2 fruit fly cellular contexts compared by ENCODE assay signal in genomic region chr3R:24252494-24252893, dm6.
TF ChIP-seq lines count a peak whose summit lies in the region.

Gene beta-PheRS (minus strand): TSS chr3R:24252679.

TF ChIP-seq in whole organism, adult, 20 proteins besides CTCF, POLR2A, EP300 and RAD21 (continued from another document):
- TF ChIP-seq CG11617 (GFP tag; optimal IDR thresholded peaks at IDR 0.05; lab: Kevin White, UChicago) (peak; percentile 40), CG7101 (tag; optimal IDR thresholded peaks at IDR 0.05; lab: Kevin White, UChicago) (peak; percentile 61)

TF ChIP-seq in whole organism, embryonic, 481 proteins besides CTCF, POLR2A, EP300 and RAD21 (continued from another document and continues in another):
- TF ChIP-seq cg (GFP tag; optimal IDR thresholded peaks at IDR 0.05; lab: Kevin White, UChicago) (no peak), CG9876 (GFP tag; optimal IDR thresholded peaks at IDR 0.05; lab: Kevin White, UChicago) (peak; percentile 67), Dip3 (GFP tag; optimal IDR thresholded peaks at IDR 0.05; lab: Kevin White, UChicago) (peak; percentile 28), CG7372 (GFP tag; IDR thresholded peaks at IDR 0.05; lab: Robert Waterston, UW) (no peak; the same call in 1 of the 2 replicates), Xbp1 (GFP tag; optimal IDR thresholded peaks at IDR 0.05; lab: Kevin White, UChicago) (peak; percentile 72), Trl (optimal IDR thresholded peaks at IDR 0.05; lab: Kevin White, UChicago) (no peak), Trl (GFP tag; optimal IDR thresholded peaks at IDR 0.05; lab: Kevin White, UChicago) (peak; percentile 60), p53 (GFP tag; optimal IDR thresholded peaks at IDR 0.05; lab: Kevin White, UChicago) (peak; percentile 43), CG11560 (tag; IDR thresholded peaks at IDR 0.05; lab: Robert Waterston, UW) (no peak), mirr (GFP tag; optimal IDR thresholded peaks at IDR 0.05; lab: Kevin White, UChicago) (no peak), hbn (GFP tag; IDR thresholded peaks at IDR 0.05; lab: Robert Waterston, UW; ENCODE audit: partially characterized antibody) (peak; percentile 87), sna (GFP tag; IDR thresholded peaks at IDR 0.05; lab: Robert Waterston, UW; ENCODE audit: partially characterized antibody) (peak; percentile 90), Myb (GFP tag; optimal IDR thresholded peaks at IDR 0.05; lab: Kevin White, UChicago) (peak; percentile 63), jing (GFP tag; optimal IDR thresholded peaks at IDR 0.05; lab: Kevin White, UChicago) (no peak), MTF-1 (GFP tag; optimal IDR thresholded peaks at IDR 0.05; lab: Kevin White, UChicago; ENCODE audit: borderline replicate concordance) (no peak), CG13624 (GFP tag; optimal IDR thresholded peaks at IDR 0.05; lab: Kevin White, UChicago) (peak; percentile 64), CG17802 (tag; optimal IDR thresholded peaks at IDR 0.05; lab: Kevin White, UChicago) (peak; percentile 95), CHES-1-like (GFP tag; optimal IDR thresholded peaks at IDR 0.05; lab: Kevin White, UChicago) (peak; percentile 69), PHDP (tag; optimal IDR thresholded peaks at IDR 0.05; lab: Kevin White, UChicago) (no peak), CG6689 (GFP tag; IDR thresholded peaks at IDR 0.05; lab: Robert Waterston, UW) (peak; percentile 36; the same call in 1 of the 2 replicates), Mad (GFP tag; optimal IDR thresholded peaks at IDR 0.05; lab: Kevin White, UChicago) (peak; percentile 68), CG2199 (GFP tag; IDR thresholded peaks at IDR 0.05; lab: Robert Waterston, UW) (peak; percentile 71; the same call in 1 of the 3 replicates), CG8281 (tag; optimal IDR thresholded peaks at IDR 0.05; lab: Kevin White, UChicago) (no peak), NFAT (GFP tag; IDR thresholded peaks at IDR 0.05; lab: Robert Waterston, UW) (peak; percentile 77), Ada2b (GFP tag; IDR thresholded peaks at IDR 0.05; lab: Robert Waterston, UW) (peak; percentile 52), Hand (GFP tag; optimal IDR thresholded peaks at IDR 0.05; lab: Kevin White, UChicago) (no peak), Doc2 (GFP tag; IDR thresholded peaks at IDR 0.05; lab: Robert Waterston, UW) (no peak), pita (GFP tag; optimal IDR thresholded peaks at IDR 0.05; lab: Kevin White, UChicago) (no peak), CG17912 (GFP tag; optimal IDR thresholded peaks at IDR 0.05; lab: Kevin White, UChicago) (peak; percentile 59), CG11723 (GFP tag; optimal IDR thresholded peaks at IDR 0.05; lab: Kevin White, UChicago) (no peak), H2.0 (GFP tag; IDR thresholded peaks at IDR 0.05; lab: Robert Waterston, UW) (peak; percentile 55), CG6175 (GFP tag; IDR thresholded peaks at IDR 0.05; lab: Robert Waterston, UW) (0 out of 3 replicates have a peak, but pooled peaks have one; percentile 14), chif (GFP tag; optimal IDR thresholded peaks at IDR 0.05; lab: Kevin White, UChicago) (peak; percentile 27 to 41), CG17612 (GFP tag; IDR thresholded peaks at IDR 0.05; lab: Robert Waterston, UW) (no peak), cas (GFP tag; IDR thresholded peaks at IDR 0.05; lab: Robert Waterston, UW) (no peak), seq (GFP tag; IDR thresholded peaks at IDR 0.05; lab: Robert Waterston, UW) (no peak), Hmx (GFP tag; optimal IDR thresholded peaks at IDR 0.05; lab: Kevin White, UChicago) (no peak), chm (GFP tag; IDR thresholded peaks at IDR 0.05; lab: Robert Waterston, UW) (no peak; the same call in 1 of the 2 replicates), Mes4 (GFP tag; optimal IDR thresholded peaks at IDR 0.05; lab: Kevin White, UChicago) (peak; percentile 30), knrl (GFP tag; IDR thresholded peaks at IDR 0.05; lab: Robert Waterston, UW; ENCODE audit: partially characterized antibody) (peak; percentile 92), Gug (GFP tag; IDR thresholded peaks at IDR 0.05; lab: Robert Waterston, UW) (peak; percentile 53; the same call in 1 of the 4 replicates), cato (GFP tag; optimal IDR thresholded peaks at IDR 0.05; lab: Kevin White, UChicago; ENCODE audit: borderline replicate concordance) (peak; percentile 11), CG10431 (GFP tag; optimal IDR thresholded peaks at IDR 0.05; lab: Kevin White, UChicago) (no peak), H15 (GFP tag; IDR thresholded peaks at IDR 0.05; lab: Robert Waterston, UW) (no peak; the same call in 2 of the 3 replicates), CG1603 (tag; optimal IDR thresholded peaks at IDR 0.05; lab: Kevin White, UChicago) (no peak), sim (GFP tag; IDR thresholded peaks at IDR 0.05; lab: Robert Waterston, UW) (no peak), Atf-2 (GFP tag; optimal IDR thresholded peaks at IDR 0.05; lab: Kevin White, UChicago) (no peak), CG4282 (GFP tag; optimal IDR thresholded peaks at IDR 0.05; lab: Kevin White, UChicago) (no peak), CG17186 (GFP tag; optimal IDR thresholded peaks at IDR 0.05; lab: Kevin White, UChicago) (peak; percentile 53), Sox100B (GFP tag; optimal IDR thresholded peaks at IDR 0.05; lab: Kevin White, UChicago) (no peak), sc (optimal IDR thresholded peaks at IDR 0.05; lab: Kevin White, UChicago) (no peak), sc (GFP tag; optimal IDR thresholded peaks at IDR 0.05; lab: Kevin White, UChicago) (no peak), Nf-YB (GFP tag; optimal IDR thresholded peaks at IDR 0.05; lab: Kevin White, UChicago) (no peak), MBD-R2 (GFP tag; IDR thresholded peaks at IDR 0.05; lab: Robert Waterston, UW) (peak; percentile 99), CG7928 (GFP tag; optimal IDR thresholded peaks at IDR 0.05; lab: Kevin White, UChicago) (no peak), CG34422 (GFP tag; IDR thresholded peaks at IDR 0.05; lab: Robert Waterston, UW) (peak; percentile 92), lmd (GFP tag; IDR thresholded peaks at IDR 0.05; lab: Robert Waterston, UW) (peak; percentile 30; the same call in 1 of the 2 replicates), pfk (GFP tag; optimal IDR thresholded peaks at IDR 0.05; lab: Kevin White, UChicago) (peak; percentile 16), HLH3B (GFP tag; IDR thresholded peaks at IDR 0.05; lab: Robert Waterston, UW) (peak; percentile 42; the same call in 1 of the 2 replicates), Atf3 (GFP tag; optimal IDR thresholded peaks at IDR 0.05; lab: Kevin White, UChicago) (peak; percentile 2), tap (tag; optimal IDR thresholded peaks at IDR 0.05; lab: Kevin White, UChicago) (no peak), Aef1 (GFP tag; IDR thresholded peaks at IDR 0.05; lab: Robert Waterston, UW) (no peak; the same call in 2 of the 3 replicates), tgo (GFP tag; IDR thresholded peaks at IDR 0.05; lab: Robert Waterston, UW) (no peak; the same call in 2 of the 3 replicates), twi (tag; optimal IDR thresholded peaks at IDR 0.05; lab: Kevin White, UChicago) (no peak), gsb-n (tag; optimal IDR thresholded peaks at IDR 0.05; lab: Kevin White, UChicago) (no peak), gem (tag; optimal IDR thresholded peaks at IDR 0.05; lab: Kevin White, UChicago) (no peak), Dref (GFP tag; IDR thresholded peaks at IDR 0.05; lab: Robert Waterston, UW) (peak; percentile 59), E2f1 (GFP tag; IDR thresholded peaks at IDR 0.05; lab: Robert Waterston, UW) (peak; percentile 7; the same call in 1 of the 2 replicates), vnd (GFP tag; IDR thresholded peaks at IDR 0.05; lab: Robert Waterston, UW; ENCODE audit: partially characterized antibody) (peak; percentile 90), Awh (GFP tag; IDR thresholded peaks at IDR 0.05; lab: Robert Waterston, UW) (no peak), maf-S (GFP tag; optimal IDR thresholded peaks at IDR 0.05; lab: Kevin White, UChicago) (peak; percentile 47), CG10147 (GFP tag; optimal IDR thresholded peaks at IDR 0.05; lab: Kevin White, UChicago) (no peak), vfl (GFP tag; optimal IDR thresholded peaks at IDR 0.05; lab: Kevin White, UChicago) (no peak), CG6765 (GFP tag; optimal IDR thresholded peaks at IDR 0.05; lab: Kevin White, UChicago) (no peak), Atf6 (GFP tag; IDR thresholded peaks at IDR 0.05; lab: Robert Waterston, UW) (no peak), Fer2 (tag; optimal IDR thresholded peaks at IDR 0.05; lab: Kevin White, UChicago) (no peak), dm (GFP tag; optimal IDR thresholded peaks at IDR 0.05; lab: Kevin White, UChicago) (peak; percentile 78), zf30C (GFP tag; optimal IDR thresholded peaks at IDR 0.05; lab: Kevin White, UChicago) (no peak), klu (GFP tag; IDR thresholded peaks at IDR 0.05; lab: Robert Waterston, UW) (no peak), CG10959 (GFP tag; IDR thresholded peaks at IDR 0.05; lab: Robert Waterston, UW) (peak; percentile 47; the same call in 1 of the 2 replicates), trh (GFP tag; optimal IDR thresholded peaks at IDR 0.05; lab: Kevin White, UChicago) (no peak), Dad (GFP tag; optimal IDR thresholded peaks at IDR 0.05; lab: Kevin White, UChicago) (peak; percentile 18), Rx (GFP tag; IDR thresholded peaks at IDR 0.05; lab: Robert Waterston, UW) (0 out of 2 replicates have a peak, but pooled peaks have one; percentile 30), CG18476 (GFP tag; optimal IDR thresholded peaks at IDR 0.05; lab: Kevin White, UChicago) (peak; percentile 4), ap (GFP tag; IDR thresholded peaks at IDR 0.05; lab: Robert Waterston, UW) (no peak), CG3163 (GFP tag; optimal IDR thresholded peaks at IDR 0.05; lab: Kevin White, UChicago) (peak; percentile 48), Sox102F (GFP tag; optimal IDR thresholded peaks at IDR 0.05; lab: Kevin White, UChicago) (no peak), CG15479 (GFP tag; optimal IDR thresholded peaks at IDR 0.05; lab: Kevin White, UChicago) (no peak), Sry-δ (GFP tag; optimal IDR thresholded peaks at IDR 0.05; lab: Kevin White, UChicago) (peak; percentile 81), odd (GFP tag; optimal IDR thresholded peaks at IDR 0.05; lab: Kevin White, UChicago) (no peak), CG5953 (GFP tag; IDR thresholded peaks at IDR 0.05; lab: Robert Waterston, UW) (no peak), Scr (GFP tag; IDR thresholded peaks at IDR 0.05; lab: Robert Waterston, UW; ENCODE audit: partially characterized antibody) (peak; percentile 92), dati (GFP tag; IDR thresholded peaks at IDR 0.05; lab: Robert Waterston, UW) (no peak), sima (GFP tag; optimal IDR thresholded peaks at IDR 0.05; lab: Kevin White, UChicago) (no peak), CG8765 (GFP tag; IDR thresholded peaks at IDR 0.05; lab: Robert Waterston, UW) (no peak), sisA (GFP tag; IDR thresholded peaks at IDR 0.05; lab: Robert Waterston, UW) (peak; percentile 14; the same call in 1 of the 2 replicates), Lim3 (GFP tag; IDR thresholded peaks at IDR 0.05; lab: Robert Waterston, UW) (no peak), CG16813 (GFP tag; IDR thresholded peaks at IDR 0.05; lab: Robert Waterston, UW; ENCODE audit: partially characterized antibody) (peak; percentile 93), TFAM (GFP tag; optimal IDR thresholded peaks at IDR 0.05; lab: Kevin White, UChicago) (no peak), CG1832 (GFP tag; optimal IDR thresholded peaks at IDR 0.05; lab: Kevin White, UChicago) (no peak), Bteb2 (GFP tag; optimal IDR thresholded peaks at IDR 0.05; lab: Kevin White, UChicago) (peak; percentile 70), Hsf (GFP tag; optimal IDR thresholded peaks at IDR 0.05; lab: Kevin White, UChicago) (peak; percentile 61), zfh2 (GFP tag; optimal IDR thresholded peaks at IDR 0.05; lab: Kevin White, UChicago) (peak; percentile 75), kay (GFP tag; optimal IDR thresholded peaks at IDR 0.05; lab: Kevin White, UChicago) (peak; percentile 41), CG9932 (GFP tag; IDR thresholded peaks at IDR 0.05; lab: Robert Waterston, UW) (peak; percentile 86), Sry-β (GFP tag; optimal IDR thresholded peaks at IDR 0.05; lab: Kevin White, UChicago) (peak; percentile 70), CG11085 (GFP tag; IDR thresholded peaks at IDR 0.05; lab: Robert Waterston, UW) (peak; percentile 29; the same call in 1 of the 2 replicates), psq (GFP tag; optimal IDR thresholded peaks at IDR 0.05; lab: Kevin White, UChicago) (no peak), toy (GFP tag; IDR thresholded peaks at IDR 0.05; lab: Robert Waterston, UW) (no peak), Hr3 (GFP tag; optimal IDR thresholded peaks at IDR 0.05; lab: Kevin White, UChicago) (peak; percentile 94), Hmr (GFP tag; optimal IDR thresholded peaks at IDR 0.05; lab: Kevin White, UChicago) (no peak), tin (GFP tag; optimal IDR thresholded peaks at IDR 0.05; lab: Kevin White, UChicago) (peak; percentile 54), pb (GFP tag; optimal IDR thresholded peaks at IDR 0.05; lab: Kevin White, UChicago) (peak; percentile 1), Deaf1 (tag; optimal IDR thresholded peaks at IDR 0.05; lab: Kevin White, UChicago) (no peak), Dfd (GFP tag; optimal IDR thresholded peaks at IDR 0.05; lab: Kevin White, UChicago) (no peak), CG6272 (GFP tag; IDR thresholded peaks at IDR 0.05; lab: Robert Waterston, UW) (peak; percentile 48; the same call in 1 of the 2 replicates), CG1233 (GFP tag; optimal IDR thresholded peaks at IDR 0.05; lab: Kevin White, UChicago) (no peak), lilli (GFP tag; optimal IDR thresholded peaks at IDR 0.05; lab: Kevin White, UChicago) (peak; percentile 66), emc (GFP tag; optimal IDR thresholded peaks at IDR 0.05; lab: Kevin White, UChicago) (no peak), esg (GFP tag; conservative IDR thresholded peaks at IDR 0.05; lab: Robert Waterston, UW) (0 out of 2 replicates have a peak, but pooled peaks have one; percentile 29), CG2875 (GFP tag; optimal IDR thresholded peaks at IDR 0.05; lab: Kevin White, UChicago) (no peak), danr (GFP tag; IDR thresholded peaks at IDR 0.05; lab: Robert Waterston, UW) (no peak), CG12299 (tag; optimal IDR thresholded peaks at IDR 0.05; lab: Kevin White, UChicago) (peak; percentile 20), CG9437 (GFP tag; optimal IDR thresholded peaks at IDR 0.05; lab: Kevin White, UChicago) (no peak), CG17568 (GFP tag; optimal IDR thresholded peaks at IDR 0.05; lab: Kevin White, UChicago) (no peak), wor (GFP tag; IDR thresholded peaks at IDR 0.05; lab: Robert Waterston, UW) (no peak), CrebB (tag; optimal IDR thresholded peaks at IDR 0.05; lab: Kevin White, UChicago) (peak; percentile 53), MESR4 (GFP tag; optimal IDR thresholded peaks at IDR 0.05; lab: Kevin White, UChicago) (peak; percentile 76), CG2129 (GFP tag; IDR thresholded peaks at IDR 0.05; lab: Robert Waterston, UW; ENCODE audit: partially characterized antibody) (peak; percentile 63)
